Worm (Caenorhabditis elegans) whole organism, late embryonic: ENCODE measurements around the gene C53D6.10.

Experiments used
- C08G9.2 ChIP-seq: sonication (generic microtip); optimal IDR thresholded peaks from 2 replicates; lab custom pipeline; 2016; ENCODE audit warnings: mild to moderate bottlenecking, missing genetic modification characterization, moderate library complexity, missing compliant biosample characterization
- C38D4.7 ChIP-seq: fragments of 200-800 bp; sonication (Bioruptor generic); optimal IDR thresholded peaks from 2 replicates; lab custom pipeline; 2018; ENCODE audit warnings: mild to moderate bottlenecking, missing genetic modification characterization, moderate library complexity, missing compliant biosample characterization
- ama-1 ChIP-seq: fragments of 150-350 bp; optimal IDR thresholded peaks from 2 replicates; lab custom pipeline; 2014
- ceh-9 ChIP-seq: sonication (generic microtip); optimal IDR thresholded peaks from 2 replicates; lab custom pipeline; 2016; ENCODE audit warnings: mild to moderate bottlenecking, missing genetic modification characterization, inconsistent platforms, missing compliant biosample characterization
- dmd-4 ChIP-seq: sonication (generic microtip); optimal IDR thresholded peaks from 2 replicates; lab custom pipeline; 2016; ENCODE audit warnings: borderline replicate concordance, missing genetic modification characterization, missing compliant biosample characterization
- ets-4 ChIP-seq: sonication (generic microtip); optimal IDR thresholded peaks from 2 replicates; lab custom pipeline; 2016; ENCODE audit warnings: missing genetic modification characterization, missing compliant biosample characterization
- hlh-15 ChIP-seq: sonication (generic microtip); optimal IDR thresholded peaks from 2 replicates; lab custom pipeline; 2016; ENCODE audit warnings: missing genetic modification characterization, missing compliant biosample characterization
- hlh-8 ChIP-seq: sonication (generic microtip); optimal IDR thresholded peaks from 2 replicates; lab custom pipeline; 2016; ENCODE audit warnings: missing genotype, missing genetic modification characterization, missing compliant biosample characterization
- lin-11 ChIP-seq: fragments of 200-800 bp; sonication (Bioruptor generic); optimal IDR thresholded peaks from 2 replicates; lab custom pipeline; 2018; ENCODE audit warnings: mild to moderate bottlenecking, missing genetic modification characterization, missing compliant biosample characterization
- madf-2 ChIP-seq: sonication (generic microtip); optimal IDR thresholded peaks from 2 replicates; lab custom pipeline; 2017; ENCODE audit warnings: missing genetic modification characterization, missing compliant biosample characterization
- odd-2 ChIP-seq: sonication (generic microtip); optimal IDR thresholded peaks from 2 replicates; lab custom pipeline; 2017; ENCODE audit warnings: antibody characterized with exemption, mild to moderate bottlenecking, missing genetic modification characterization, missing compliant biosample characterization
- tbx-2 ChIP-seq: sonication (generic microtip); optimal IDR thresholded peaks from 2 replicates; lab custom pipeline; 2016; ENCODE audit warnings: missing genetic modification characterization, missing compliant biosample characterization
- unc-55 ChIP-seq: sonication (generic microtip); optimal IDR thresholded peaks from 2 replicates; lab custom pipeline; 2017; ENCODE audit warnings: missing biosample characterization, missing genetic modification reagents, missing genetic modification characterization
- zip-5 ChIP-seq: sonication (generic microtip); optimal IDR thresholded peaks from 2 replicates; lab custom pipeline; 2016; ENCODE audit warnings: missing genetic modification characterization, missing compliant biosample characterization

ce11 chrIV:9005310-9005709 lies 28.9 kb downstream of the C53D6.10 start, which contains the start of gene unc-129:
- no peak for TF ChIP-seq odd-2 (tag; lab: Kevin White, UChicago)
- TF ChIP-seq ama-1 (lab: Kevin White, UChicago): no peak
- TF ChIP-seq dmd-4 (tag; lab: Kevin White, UChicago): no peak
- TF ChIP-seq ceh-9 (tag; lab: Kevin White, UChicago): no peak
- no peak for TF ChIP-seq hlh-15 (tag; lab: Kevin White, UChicago)
- TF ChIP-seq zip-5 (tag; lab: Kevin White, UChicago): no peak
- no peak for TF ChIP-seq C38D4.7
- no peak for TF ChIP-seq tbx-2 (tag; lab: Kevin White, UChicago)
- TF ChIP-seq lin-11 (tag; lab: Kevin White, UChicago): no peak
- no peak for TF ChIP-seq C08G9.2
- no peak for TF ChIP-seq madf-2 (tag; lab: Kevin White, UChicago)
- TF ChIP-seq hlh-8 (tag; lab: Kevin White, UChicago): no peak
- no peak for TF ChIP-seq ets-4 (tag; lab: Kevin White, UChicago)
- no peak for TF ChIP-seq unc-55 (GFP tag; lab: Kevin White, UChicago)
